Fruit fly (Drosophila melanogaster): ENCODE data around the gene Peritrophin-15b.

Gene Peritrophin-15b

DNA sequence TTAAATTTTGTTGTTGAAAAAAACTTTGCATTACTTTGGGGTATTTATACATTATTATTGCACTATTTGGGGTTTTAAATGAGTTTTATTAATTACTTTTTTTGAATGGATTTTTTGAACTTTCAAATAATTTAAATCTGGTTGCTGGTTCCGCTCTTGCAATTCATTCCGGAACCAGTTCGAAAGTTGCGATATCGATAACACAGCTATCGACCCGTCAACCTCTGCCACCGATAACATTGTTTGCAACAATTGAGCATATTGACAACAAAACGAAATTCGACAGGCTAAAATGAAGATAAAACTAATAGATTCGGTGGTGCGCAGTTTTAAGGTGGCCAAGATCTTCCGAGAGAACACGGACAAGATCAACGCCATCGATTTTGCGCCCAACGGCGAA is 20.5 kb downstream of the Peritrophin-15b start, which contains the start of gene Wdr82 (continued):
- no peak for TF ChIP-seq CG9215 (GFP tag; IDR thresholded peaks at IDR 0.05)
- TF ChIP-seq CG32532 (GFP tag; IDR thresholded peaks at IDR 0.05), result no peak
- TF ChIP-seq Dek (tag; optimal IDR thresholded peaks at IDR 0.05), result no peak
- TF ChIP-seq D (optimal IDR thresholded peaks at IDR 0.05), result no peak
- no peak for TF ChIP-seq D (GFP tag; optimal IDR thresholded peaks at IDR 0.05)
- no peak for TF ChIP-seq otp (GFP tag; IDR thresholded peaks at IDR 0.05)
- no peak for TF ChIP-seq lilli (GFP tag; optimal IDR thresholded peaks at IDR 0.05)
- no peak for TF ChIP-seq B-H1 (GFP tag; IDR thresholded peaks at IDR 0.05)
- no peak for TF ChIP-seq dpn (GFP tag; optimal IDR thresholded peaks at IDR 0.05)
- TF ChIP-seq corto (GFP tag; optimal IDR thresholded peaks at IDR 0.05), result no peak
- TF ChIP-seq Hmr (GFP tag; optimal IDR thresholded peaks at IDR 0.05), result no peak
- TF ChIP-seq Hsf (GFP tag; optimal IDR thresholded peaks at IDR 0.05), result no peak
- no peak for TF ChIP-seq onecut (GFP tag; IDR thresholded peaks at IDR 0.05)
- no peak for TF ChIP-seq eve (GFP tag; optimal IDR thresholded peaks at IDR 0.05)
- TF ChIP-seq lbe (GFP tag; optimal IDR thresholded peaks at IDR 0.05), result no peak
- no peak for TF ChIP-seq CG2199 (GFP tag; IDR thresholded peaks at IDR 0.05)
- no peak for TF ChIP-seq HHEX (GFP tag; optimal IDR thresholded peaks at IDR 0.05)
- TF ChIP-seq CG10565 (GFP tag; optimal IDR thresholded peaks at IDR 0.05), result no peak
- no peak for TF ChIP-seq Hr78 (GFP tag; optimal IDR thresholded peaks at IDR 0.05)
- TF ChIP-seq CG18011 (GFP tag; optimal IDR thresholded peaks at IDR 0.05), result no peak
- TF ChIP-seq BEAF-32 (GFP tag; optimal IDR thresholded peaks at IDR 0.05), result peak; percentile 65
- TF ChIP-seq knrl (GFP tag; IDR thresholded peaks at IDR 0.05; ENCODE audit: partially characterized antibody), result peak; percentile 55; the same call in 2 of the 3 replicates
- no peak for TF ChIP-seq CG1792 (GFP tag; optimal IDR thresholded peaks at IDR 0.05)
- no peak for TF ChIP-seq CG17328 (GFP tag; IDR thresholded peaks at IDR 0.05)
- no peak for TF ChIP-seq twi (tag; optimal IDR thresholded peaks at IDR 0.05)
- TF ChIP-seq ttk (GFP tag; IDR thresholded peaks at IDR 0.05), result no peak
- TF ChIP-seq lab (GFP tag; optimal IDR thresholded peaks at IDR 0.05), result no peak
- TF ChIP-seq CG33213 (GFP tag; optimal IDR thresholded peaks at IDR 0.05), result no peak
- TF ChIP-seq Sry-δ (GFP tag; optimal IDR thresholded peaks at IDR 0.05), result peak; percentile 47
- no peak for TF ChIP-seq Vsx1 (GFP tag; optimal IDR thresholded peaks at IDR 0.05)
- TF ChIP-seq Max (GFP tag; optimal IDR thresholded peaks at IDR 0.05), result no peak
- no peak for TF ChIP-seq CG13894 (tag; optimal IDR thresholded peaks at IDR 0.05)
- no peak for TF ChIP-seq CG6854 (GFP tag; optimal IDR thresholded peaks at IDR 0.05)
- TF ChIP-seq pzg (GFP tag; optimal IDR thresholded peaks at IDR 0.05), result peak; percentile 65
- no peak for TF ChIP-seq Mes4 (GFP tag; optimal IDR thresholded peaks at IDR 0.05)
- TF ChIP-seq ab (GFP tag; optimal IDR thresholded peaks at IDR 0.05), result no peak
- TF ChIP-seq odd (GFP tag; optimal IDR thresholded peaks at IDR 0.05), result no peak
- no peak for TF ChIP-seq gcm2 (GFP tag; optimal IDR thresholded peaks at IDR 0.05)
- TF ChIP-seq CG14441 (GFP tag; IDR thresholded peaks at IDR 0.05), result no peak
- TF ChIP-seq CG8359 (GFP tag; optimal IDR thresholded peaks at IDR 0.05; ENCODE audit: borderline replicate concordance), result no peak
- TF ChIP-seq CG9727 (GFP tag; optimal IDR thresholded peaks at IDR 0.05), result no peak
- no peak for TF ChIP-seq Fer1 (GFP tag; optimal IDR thresholded peaks at IDR 0.05)
- no peak for TF ChIP-seq tap (tag; optimal IDR thresholded peaks at IDR 0.05)
- TF ChIP-seq HmgZ (tag; optimal IDR thresholded peaks at IDR 0.05), result no peak
- no peak for TF ChIP-seq CG17385 (GFP tag; optimal IDR thresholded peaks at IDR 0.05)
- TF ChIP-seq E2f1 (GFP tag; IDR thresholded peaks at IDR 0.05), result no peak
- no peak for TF ChIP-seq CG10209 (GFP tag; optimal IDR thresholded peaks at IDR 0.05)
- no peak for TF ChIP-seq NFAT (GFP tag; IDR thresholded peaks at IDR 0.05)
- TF ChIP-seq so (GFP tag; IDR thresholded peaks at IDR 0.05), result no peak
- peak; percentile 84 for TF ChIP-seq Dp (GFP tag; optimal IDR thresholded peaks at IDR 0.05)
- no peak for TF ChIP-seq slbo (GFP tag; IDR thresholded peaks at IDR 0.05)
- no peak for TF ChIP-seq Adf1 (GFP tag; IDR thresholded peaks at IDR 0.05)
